Worm (Caenorhabditis elegans) whole organism, L4/young adult: ENCODE measurements around the gene srx-50.

Source experiments
- W03F9.2 ChIP-seq: fragments of 150-350 bp; optimal IDR thresholded peaks from 2 replicates; lab custom pipeline; 2014; ENCODE audit warnings: missing biosample characterization, missing genetic modification characterization
- dao-5 ChIP-seq: sonication (generic microtip); optimal IDR thresholded peaks from 2 replicates; lab custom pipeline; 2016; ENCODE audit warnings: missing genotype, missing genetic modification characterization, moderate library complexity, missing compliant biosample characterization
- him-1 ChIP-seq: sonication (generic microtip); optimal IDR thresholded peaks from 2 replicates; lab custom pipeline; 2016; ENCODE audit warnings: missing genotype, missing genetic modification reagents, missing genetic modification characterization, missing compliant biosample characterization

ce11 chrIV:7083382-7083784, 25.6 kb downstream of the srx-50 start, which contains the start of gene Y43B11AR.3:
- TF ChIP-seq W03F9.2 (tag; lab: Kevin White, UChicago) = peak; percentile 3
- TF ChIP-seq him-1 (tag; lab: Kevin White, UChicago) = no peak
- peak; percentile 62 for TF ChIP-seq dao-5
